Worm (Caenorhabditis elegans) whole organism, L2 larva: ENCODE results near the gene C27F2.6.

ENCODE experiments used
- alr-1 ChIP-seq: fragments of 150-350 bp; optimal IDR thresholded peaks from 2 replicates; lab custom pipeline; 2014; ENCODE audit warnings: missing biosample characterization, missing genetic modification characterization
- elt-3 ChIP-seq: sonication (generic microtip); optimal IDR thresholded peaks from 2 replicates; lab custom pipeline; 2017; ENCODE audit warnings: missing biosample characterization, missing genetic modification characterization
- fos-1 ChIP-seq: fragments of 150-350 bp; optimal IDR thresholded peaks from 2 replicates; lab custom pipeline; 2014; ENCODE audit warnings: missing biosample characterization, missing genetic modification characterization
- nhr-12 ChIP-seq: fragments of 150-350 bp; optimal IDR thresholded peaks from 2 replicates; lab custom pipeline; 2014; ENCODE audit warnings: missing biosample characterization, missing genetic modification characterization
- unc-39 ChIP-seq: fragments of 150-350 bp; optimal IDR thresholded peaks from 2 replicates; lab custom pipeline; 2014; ENCODE audit warnings: missing biosample characterization, missing genetic modification characterization

The C27F2.6 gene

ce11 chrIII:4930154-4930679, 50.0 kb downstream of the C27F2.6 start, which contains the start of gene set-2 (continued):
- TF ChIP-seq unc-39 (tag; lab: Kevin White, UChicago) = no peak
- TF ChIP-seq nhr-12 (tag; lab: Kevin White, UChicago) = no peak
- peak; percentile 14 for TF ChIP-seq fos-1 (tag; lab: Kevin White, UChicago)
- TF ChIP-seq elt-3 = no peak
- no peak for TF ChIP-seq alr-1
- TF ChIP-seq, all 48 proteins: peak for 14
